Fruit fly (Drosophila melanogaster) whole organism, embryonic: ENCODE measurements around the gene CG33282.

Experiments used
- Aef1 ChIP-seq: fragments of 200-800 bp; sonication (Bioruptor generic); IDR thresholded peaks from 3 replicates; pipeline ENCODE4 v1.3.6; 2022; ENCODE audit warnings: missing biosample characterization, missing genetic modification characterization
- Blimp-1 ChIP-seq: fragments of 200-800 bp; sonication (Bioruptor generic); optimal IDR thresholded peaks from 3 replicates; lab custom pipeline; 2018; ENCODE audit warnings: missing biosample characterization, missing genetic modification characterization, mild to moderate bottlenecking, moderate library complexity, missing genetic modification reagents
- CG10321 ChIP-seq: fragments of 200-800 bp; sonication (Bioruptor generic); IDR thresholded peaks from 2 replicates; pipeline ENCODE4 v1.3.6; 2022; ENCODE audit warnings: missing biosample characterization, missing genetic modification characterization
- CG10431 ChIP-seq: fragments of 200-800 bp; sonication (Bioruptor generic); optimal IDR thresholded peaks from 3 replicates; lab custom pipeline; 2018; ENCODE audit warnings: missing biosample characterization, mild to moderate bottlenecking, missing genetic modification characterization
- CG10543 ChIP-seq: fragments of 200-800 bp; sonication (Bioruptor generic); optimal IDR thresholded peaks from 3 replicates; lab custom pipeline; 2017; ENCODE audit warnings: missing biosample characterization, mild to moderate bottlenecking, missing genetic modification characterization, moderate library complexity
- CG12769 ChIP-seq: fragments of 200-800 bp; sonication (Bioruptor generic); optimal IDR thresholded peaks from 2 replicates; lab custom pipeline; 2019; ENCODE audit warnings: missing biosample characterization, mild to moderate bottlenecking, missing genetic modification characterization, moderate library complexity
- CG14965 ChIP-seq: fragments of 200-800 bp; sonication (Bioruptor generic); optimal IDR thresholded peaks from 2 replicates; lab custom pipeline; 2016; ENCODE audit warnings: missing biosample characterization, missing genetic modification characterization, borderline replicate concordance
- CG17328 ChIP-seq: fragments of 200-800 bp; sonication (Bioruptor generic); IDR thresholded peaks from 2 replicates; pipeline ENCODE4 v1.3.6; 2022; ENCODE audit warnings: missing biosample characterization, missing genetic modification characterization
- CG2199 ChIP-seq: fragments of 200-800 bp; sonication (Bioruptor generic); IDR thresholded peaks from 3 replicates; pipeline ENCODE4 v1.3.6; 2022; ENCODE audit warnings: missing biosample characterization, missing genetic modification characterization
- CG2889 ChIP-seq: fragments of 200-800 bp; sonication (Bioruptor generic); IDR thresholded peaks from 3 replicates; pipeline ENCODE4 v1.3.6; 2022; ENCODE audit warnings: missing biosample characterization, missing genetic modification characterization
- CG3726 ChIP-seq: fragments of 200-800 bp; sonication (Bioruptor generic); IDR thresholded peaks from 3 replicates; pipeline ENCODE4, ENCODE4 v1.3.6; 2022; ENCODE audit warnings: missing biosample characterization, missing genetic modification characterization
- CG3838 ChIP-seq: fragments of 200-800 bp; sonication (Bioruptor generic); optimal IDR thresholded peaks from 3 replicates; lab custom pipeline; 2016; ENCODE audit warnings: missing biosample characterization, missing genetic modification characterization
- CG6791 ChIP-seq: fragments of 200-800 bp; sonication (Bioruptor generic); IDR thresholded peaks from 3 replicates; pipeline ENCODE4 v1.3.6; 2022; ENCODE audit warnings: missing biosample characterization, missing genetic modification characterization; ENCODE audit not compliant: partially characterized antibody
- D ChIP-seq, 2 experiments: fragments of 200-800 bp in 1 of 2; fragments of >200 bp in 1 of 2; sonication (Bioruptor generic) in 1 of 2; optimal IDR thresholded peaks; 2 replicates in 1 of 2; 3 replicates in 1 of 2; lab custom pipeline; 2017; ENCODE audit warnings: mild to moderate bottlenecking in 1 of 2, missing biosample characterization in 1 of 2, missing genetic modification characterization in 1 of 2, missing genetic modification reagents in 1 of 2
- Deaf1 ChIP-seq: fragments of 200-800 bp; optimal IDR thresholded peaks from 3 replicates; lab custom pipeline; 2019; ENCODE audit warnings: missing biosample characterization, mild to moderate bottlenecking, missing genetic modification characterization, moderate library complexity
- Gug ChIP-seq: fragments of 200-800 bp; sonication (Bioruptor generic); IDR thresholded peaks from 4 replicates; pipeline ENCODE4 v1.3.6; 2022; ENCODE audit warnings: missing biosample characterization, missing genetic modification characterization
- Hr78 ChIP-seq, 2 experiments: fragments of 200-800 bp in 1 of 2; fragments of >200 bp in 1 of 2; sonication (Bioruptor generic) in 1 of 2; optimal IDR thresholded peaks; 2 replicates each; lab custom pipeline; 2017 to 2019; ENCODE audit warnings: missing biosample characterization in 2 of 2, missing genetic modification characterization in 2 of 2, mild to moderate bottlenecking in 1 of 2, moderate library complexity in 1 of 2
- Nf-YA ChIP-seq: fragments of 200-800 bp; sonication (Bioruptor generic); IDR thresholded peaks from 2 replicates; pipeline ENCODE4 v1.3.6; 2022; ENCODE audit warnings: missing biosample characterization, missing genetic modification characterization
- Opbp ChIP-seq: fragments of 200-800 bp; sonication (Bioruptor generic); IDR thresholded peaks from 3 replicates; pipeline ENCODE4 v1.3.6; 2022; ENCODE audit warnings: missing biosample characterization, missing genetic modification characterization; ENCODE audit not compliant: partially characterized antibody
- Optix ChIP-seq: fragments of 200-800 bp; sonication (Bioruptor generic); IDR thresholded peaks from 3 replicates; pipeline ENCODE4 v1.3.6; 2022; ENCODE audit warnings: missing biosample characterization, missing genetic modification characterization
- Rx ChIP-seq: fragments of 200-800 bp; sonication (Bioruptor generic); IDR thresholded peaks from 2 replicates; pipeline ENCODE4 v1.3.6; 2022; ENCODE audit warnings: missing biosample characterization, missing genetic modification characterization
- TFAM ChIP-seq: fragments of 200-800 bp; sonication (Bioruptor generic); optimal IDR thresholded peaks from 2 replicates; lab custom pipeline; 2017; ENCODE audit warnings: missing biosample characterization, missing genetic modification characterization, inconsistent platforms
- bbx ChIP-seq: fragments of 200-800 bp; sonication (Bioruptor generic); IDR thresholded peaks from 2 replicates; pipeline ENCODE4 v1.3.6; 2022; ENCODE audit warnings: missing biosample characterization, missing genetic modification characterization; ENCODE audit not compliant: partially characterized antibody
- bigmax ChIP-seq: fragments of 200-800 bp; sonication (Bioruptor generic); optimal IDR thresholded peaks from 2 replicates; lab custom pipeline; 2018; ENCODE audit warnings: missing biosample characterization, mild to moderate bottlenecking, missing genetic modification characterization
- cg ChIP-seq: fragments of 200-800 bp; sonication (Bioruptor generic); optimal IDR thresholded peaks from 3 replicates; lab custom pipeline; 2019; ENCODE audit warnings: missing biosample characterization, mild to moderate bottlenecking, missing genetic modification characterization, moderate library complexity
- chinmo ChIP-seq: fragments of 200-800 bp; sonication (Bioruptor generic); IDR thresholded peaks from 4 replicates; pipeline ENCODE4 v1.3.6; 2022; ENCODE audit warnings: missing biosample characterization, missing genetic modification characterization; ENCODE audit not compliant: partially characterized antibody
- ftz-f1 ChIP-seq: fragments of 200-800 bp; sonication (Bioruptor generic); optimal IDR thresholded peaks from 2 replicates; lab custom pipeline; 2016; ENCODE audit warnings: missing biosample characterization, missing genetic modification characterization
- gce ChIP-seq: fragments of 200-800 bp; sonication (Bioruptor generic); IDR thresholded peaks from 3 replicates; pipeline ENCODE4 v1.3.6; 2022; ENCODE audit warnings: missing biosample characterization, missing genetic modification characterization
- kah ChIP-seq: fragments of 200-800 bp; sonication (Bioruptor generic); optimal IDR thresholded peaks from 2 replicates; lab custom pipeline; 2018; ENCODE audit warnings: missing biosample characterization, mild to moderate bottlenecking, missing genetic modification characterization
- kay ChIP-seq: fragments of 200-800 bp; sonication (Bioruptor generic); optimal IDR thresholded peaks from 2 replicates; lab custom pipeline; 2016; ENCODE audit warnings: missing biosample characterization, missing genetic modification characterization
- ken ChIP-seq: fragments of 200-800 bp; sonication (Bioruptor generic); IDR thresholded peaks from 3 replicates; pipeline ENCODE4 v1.3.6; 2022; ENCODE audit warnings: missing biosample characterization, missing genetic modification characterization
- kni ChIP-seq: fragments of 200-800 bp; sonication (Bioruptor generic); optimal IDR thresholded peaks from 3 replicates; lab custom pipeline; 2017; ENCODE audit warnings: mild to moderate bottlenecking, missing biosample characterization, missing genetic modification reagents, missing genetic modification characterization
- nom ChIP-seq: fragments of 200-800 bp; sonication (Bioruptor generic); optimal IDR thresholded peaks from 2 replicates; lab custom pipeline; 2017; ENCODE audit warnings: missing biosample characterization, missing genetic modification characterization, mild to moderate bottlenecking, moderate library complexity, missing genetic modification reagents
- org-1 ChIP-seq: fragments of 200-800 bp; sonication (Bioruptor generic); optimal IDR thresholded peaks from 2 replicates; lab custom pipeline; 2017; ENCODE audit warnings: missing biosample characterization, missing genetic modification characterization
- pan ChIP-seq, 4 experiments: fragments of >200 bp in 3 of 4; fragments of 200-800 bp in 1 of 4; sonication (Bioruptor generic) in 1 of 4; optimal IDR thresholded peaks in 3 of 4; IDR thresholded peaks in 1 of 4; 2 replicates each; pipeline versions ENCODE4 v1.3.6 to Lab custom; 2017 to 2022; ENCODE audit warnings: missing biosample characterization in 2 of 4, missing genetic modification characterization in 2 of 4, mixed read lengths in 1 of 4
- rib ChIP-seq: fragments of 200-800 bp; sonication (Bioruptor generic); IDR thresholded peaks from 2 replicates; pipeline ENCODE4 v1.3.6; 2022; ENCODE audit warnings: missing biosample characterization, missing genetic modification characterization
- sim ChIP-seq: fragments of 200-800 bp; sonication (Bioruptor generic); IDR thresholded peaks from 2 replicates; pipeline ENCODE4 v1.3.6; 2022; ENCODE audit warnings: missing biosample characterization, missing genetic modification characterization
- sima ChIP-seq: fragments of 200-800 bp; sonication (Bioruptor generic); optimal IDR thresholded peaks from 2 replicates; lab custom pipeline; 2016; ENCODE audit warnings: missing biosample characterization, missing genetic modification characterization
- so ChIP-seq: fragments of 200-800 bp; sonication (Bioruptor generic); IDR thresholded peaks from 3 replicates; pipeline ENCODE4 v1.3.6; 2022; ENCODE audit warnings: missing biosample characterization, missing genetic modification characterization
- tio ChIP-seq: fragments of 200-800 bp; sonication (Bioruptor generic); optimal IDR thresholded peaks from 2 replicates; lab custom pipeline; 2017; ENCODE audit warnings: missing biosample characterization, missing genetic modification characterization, inconsistent platforms
- toy ChIP-seq: fragments of 200-800 bp; sonication (Bioruptor generic); IDR thresholded peaks from 2 replicates; pipeline ENCODE4 v1.3.6; 2022; ENCODE audit warnings: missing biosample characterization, missing genetic modification characterization
- tup ChIP-seq: fragments of 200-800 bp; sonication (Bioruptor generic); optimal IDR thresholded peaks from 2 replicates; lab custom pipeline; 2016; ENCODE audit warnings: missing biosample characterization, mild to moderate bottlenecking, missing genetic modification characterization, moderate library complexity
- vvl ChIP-seq: fragments of 200-800 bp; sonication (Bioruptor generic); IDR thresholded peaks from 2 replicates; pipeline ENCODE4 v1.3.6; 2022; ENCODE audit warnings: missing biosample characterization, missing genetic modification characterization
- z ChIP-seq: fragments of 200-800 bp; sonication (Bioruptor generic); IDR thresholded peaks from 3 replicates; pipeline ENCODE4 v1.3.6; 2022; ENCODE audit warnings: missing biosample characterization, missing genetic modification characterization
- zf30C ChIP-seq: fragments of 200-800 bp; sonication (Bioruptor generic); optimal IDR thresholded peaks from 3 replicates; lab custom pipeline; 2018; ENCODE audit warnings: missing biosample characterization, mild to moderate bottlenecking, missing genetic modification characterization

Gene CG33282

dm6 chr2L:3338566-3339215 lies 11.0 kb downstream of the CG33282 start (continued):
- peak; percentile 78 for TF ChIP-seq tio (GFP tag; lab: Kevin White, UChicago)

DNA sequence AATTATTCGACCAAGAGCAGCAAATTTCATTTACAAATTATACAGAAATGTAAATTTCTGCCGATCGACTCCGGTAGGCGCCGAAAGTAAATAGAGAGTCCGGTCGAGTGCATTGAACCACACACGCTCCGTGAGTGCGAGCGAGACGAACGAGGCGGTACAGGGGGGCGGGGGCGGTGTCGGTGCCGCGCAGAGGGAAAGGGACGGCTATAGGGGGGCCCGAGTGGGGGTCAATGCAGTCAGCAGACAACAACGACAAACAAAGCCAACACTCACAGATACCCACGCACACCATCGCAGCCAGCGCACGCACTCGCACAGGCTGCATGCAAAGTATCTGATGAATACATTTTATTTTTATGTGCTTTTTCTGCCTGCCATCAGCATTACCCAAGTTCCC lies 11.7 kb downstream of the CG33282 start:
- TF ChIP-seq Gug: no peak
- no peak for TF ChIP-seq kay
- 0 out of 3 replicates have a peak, but pooled peaks have one; percentile 36 for TF ChIP-seq Opbp (GFP tag; lab: Robert Waterston, UW)
- no peak for TF ChIP-seq CG3726
- no peak for TF ChIP-seq sima
- no peak for TF ChIP-seq CG3838 (GFP tag; lab: Kevin White, UChicago)
- peak; percentile 91 for TF ChIP-seq vvl (GFP tag; lab: Robert Waterston, UW)
- no peak for TF ChIP-seq D (optimal IDR thresholded peaks at IDR 0.05; lab: Kevin White, UChicago)
- no peak for TF ChIP-seq D (GFP tag; optimal IDR thresholded peaks at IDR 0.05; lab: Kevin White, UChicago)
- 0 out of 3 replicates have a peak, but pooled peaks have one; percentile 26 for TF ChIP-seq so (GFP tag; lab: Robert Waterston, UW)
- no peak for TF ChIP-seq bigmax (GFP tag; lab: Kevin White, UChicago)
- TF ChIP-seq CG2199 (GFP tag; lab: Robert Waterston, UW): 0 out of 3 replicates have a peak, but pooled peaks have one; percentile 19
- TF ChIP-seq chinmo (GFP tag; lab: Robert Waterston, UW): 0 out of 4 replicates have a peak, but pooled peaks have one; percentile 5
- TF ChIP-seq z: peak; percentile 83
- no peak for TF ChIP-seq org-1
- TF ChIP-seq Deaf1 (tag; lab: Kevin White, UChicago): peak; percentile 31
- TF ChIP-seq CG2889 (GFP tag; lab: Robert Waterston, UW): no peak
- TF ChIP-seq CG12769: peak; percentile 3
- TF ChIP-seq Nf-YA (GFP tag; lab: Robert Waterston, UW): no peak
- peak; percentile 91 for TF ChIP-seq CG10321 (GFP tag; lab: Robert Waterston, UW)
- TF ChIP-seq nom (GFP tag; lab: Kevin White, UChicago): peak; percentile 31
- no peak for TF ChIP-seq TFAM (GFP tag; lab: Kevin White, UChicago)
- TF ChIP-seq CG6791: peak; percentile 42; the same call in 1 of the 3 replicates
- TF ChIP-seq rib (GFP tag; lab: Robert Waterston, UW): 0 out of 2 replicates have a peak, but pooled peaks have one; percentile 28
- peak; percentile 28; the same call in 1 of the 2 replicates for TF ChIP-seq bbx (GFP tag; lab: Robert Waterston, UW)
- no peak for TF ChIP-seq toy (GFP tag; lab: Robert Waterston, UW)
- peak; percentile 16 for TF ChIP-seq CG10543 (GFP tag; lab: Kevin White, UChicago)
- TF ChIP-seq tup: no peak
- peak; percentile 38; the same call in 2 of the 3 replicates for TF ChIP-seq Aef1 (GFP tag; lab: Robert Waterston, UW)
- TF ChIP-seq CG10431: no peak
- TF ChIP-seq CG14965 (GFP tag; lab: Kevin White, UChicago): no peak
- TF ChIP-seq ftz-f1 (GFP tag; lab: Kevin White, UChicago): no peak
- 0 out of 3 replicates have a peak, but pooled peaks have one; percentile 38 for TF ChIP-seq Optix (GFP tag; lab: Robert Waterston, UW)
- no peak for TF ChIP-seq pan (optimal IDR thresholded peaks at IDR 0.05; lab: Kevin White, UChicago)
- TF ChIP-seq pan (GFP tag; optimal IDR thresholded peaks at IDR 0.05 in 1 of 2, IDR thresholded peaks at IDR 0.05 in 1 of 2): peak in 1 of 2 experiments; percentile 49
- TF ChIP-seq Rx (GFP tag; lab: Robert Waterston, UW): no peak
- TF ChIP-seq Blimp-1 (GFP tag; lab: Kevin White, UChicago): peak; percentile 18
- peak in 1 of 2 experiments; percentile 96 for TF ChIP-seq Hr78 (GFP tag; optimal IDR thresholded peaks at IDR 0.05; lab: Kevin White, UChicago)
- TF ChIP-seq kni (GFP tag; lab: Kevin White, UChicago): peak; percentile 75
- no peak for TF ChIP-seq ken (GFP tag; lab: Robert Waterston, UW)
- TF ChIP-seq CG17328 (GFP tag; lab: Robert Waterston, UW): peak; percentile 20; the same call in 1 of the 2 replicates
- peak; percentile 74 for TF ChIP-seq cg
- no peak for TF ChIP-seq zf30C
- TF ChIP-seq gce (GFP tag; lab: Robert Waterston, UW): peak; percentile 43; the same call in 1 of the 3 replicates
- no peak for TF ChIP-seq sim (GFP tag; lab: Robert Waterston, UW)
- TF ChIP-seq kah: no peak
